Fruit fly (Drosophila melanogaster) whole organism, embryonic: ENCODE results near the gene Cdc45.

Experiments
- Atf3 ChIP-seq: fragments of 200-800 bp; sonication (Bioruptor generic); optimal IDR thresholded peaks from 3 replicates; lab custom pipeline; 2016; ENCODE audit warnings: missing biosample characterization, missing genetic modification characterization
- CG12744 ChIP-seq: fragments of 200-800 bp; sonication (Bioruptor generic); optimal IDR thresholded peaks from 2 replicates; lab custom pipeline; 2016; ENCODE audit warnings: missing biosample characterization, missing genetic modification characterization
- Drgx ChIP-seq: fragments of 200-800 bp; sonication (Bioruptor generic); IDR thresholded peaks from 2 replicates; pipeline ENCODE4 v1.3.6; 2022; ENCODE audit warnings: missing biosample characterization, missing genetic modification characterization
- ems ChIP-seq: fragments of 200-800 bp; sonication (Bioruptor generic); optimal IDR thresholded peaks from 3 replicates; lab custom pipeline; 2016; ENCODE audit warnings: missing biosample characterization, missing genetic modification characterization
- kay ChIP-seq: fragments of 200-800 bp; sonication (Bioruptor generic); optimal IDR thresholded peaks from 2 replicates; lab custom pipeline; 2016; ENCODE audit warnings: missing biosample characterization, missing genetic modification characterization
- lmd ChIP-seq: fragments of 200-800 bp; sonication (Bioruptor generic); IDR thresholded peaks from 2 replicates; pipeline ENCODE4 v1.3.6; 2022; ENCODE audit warnings: missing biosample characterization, missing genetic modification characterization
- luna ChIP-seq: fragments of 200-800 bp; sonication (Bioruptor generic); optimal IDR thresholded peaks from 2 replicates; lab custom pipeline; 2016; ENCODE audit warnings: missing biosample characterization, missing genetic modification characterization
- sqz ChIP-seq: fragments of 200-800 bp; sonication (Bioruptor generic); optimal IDR thresholded peaks from 3 replicates; lab custom pipeline; 2018; ENCODE audit warnings: missing biosample characterization, mild to moderate bottlenecking, missing genetic modification characterization

dm6 chrX:1041407-1042038 lies 11.2 kb upstream of the Cdc45 start:
- no peak for TF ChIP-seq lmd
- no peak for TF ChIP-seq luna (GFP tag; lab: Kevin White, UChicago)
- TF ChIP-seq sqz = no peak
- TF ChIP-seq kay (GFP tag; lab: Kevin White, UChicago) = no peak
- no peak for TF ChIP-seq Atf3
- TF ChIP-seq ems (GFP tag; lab: Kevin White, UChicago) = no peak
- TF ChIP-seq CG12744 = no peak
- TF ChIP-seq Drgx (GFP tag; lab: Robert Waterston, UW) = peak; percentile 47; the same call in 1 of the 2 replicates
